Fruit fly (Drosophila melanogaster) whole organism, adult: Measurements from ENCODE around the gene CG31778.

Experiments
- CG12768 ChIP-seq: fragments of 200-800 bp; sonication (Bioruptor generic); optimal IDR thresholded peaks from 2 replicates; lab custom pipeline; 2017; ENCODE audit warnings: missing biosample characterization, missing genetic modification characterization, mild to moderate bottlenecking, moderate library complexity, missing genetic modification reagents
- CG5204 ChIP-seq: fragments of 200-800 bp; sonication (Bioruptor generic); optimal IDR thresholded peaks from 2 replicates; lab custom pipeline; 2016; ENCODE audit warnings: missing biosample characterization, missing genetic modification characterization
- Clk ChIP-seq: fragments of 200-800 bp; sonication (Bioruptor generic); optimal IDR thresholded peaks from 2 replicates; lab custom pipeline; 2017; ENCODE audit warnings: missing biosample characterization, missing genetic modification characterization
- Mnt ChIP-seq: fragments of 200-800 bp; sonication (Bioruptor generic); optimal IDR thresholded peaks from 2 replicates; lab custom pipeline; 2016; ENCODE audit warnings: missing biosample characterization, mild to moderate bottlenecking, missing genetic modification characterization
- cic ChIP-seq: fragments of 200-800 bp; sonication (Bioruptor generic); optimal IDR thresholded peaks from 2 replicates; lab custom pipeline; 2017; ENCODE audit warnings: missing biosample characterization, mild to moderate bottlenecking, missing genetic modification characterization, moderate library complexity
- tj ChIP-seq: fragments of 200-800 bp; sonication (Bioruptor generic); optimal IDR thresholded peaks from 3 replicates; lab custom pipeline; 2017; ENCODE audit warnings: missing biosample characterization, mild to moderate bottlenecking, missing genetic modification characterization, moderate library complexity

DNA sequence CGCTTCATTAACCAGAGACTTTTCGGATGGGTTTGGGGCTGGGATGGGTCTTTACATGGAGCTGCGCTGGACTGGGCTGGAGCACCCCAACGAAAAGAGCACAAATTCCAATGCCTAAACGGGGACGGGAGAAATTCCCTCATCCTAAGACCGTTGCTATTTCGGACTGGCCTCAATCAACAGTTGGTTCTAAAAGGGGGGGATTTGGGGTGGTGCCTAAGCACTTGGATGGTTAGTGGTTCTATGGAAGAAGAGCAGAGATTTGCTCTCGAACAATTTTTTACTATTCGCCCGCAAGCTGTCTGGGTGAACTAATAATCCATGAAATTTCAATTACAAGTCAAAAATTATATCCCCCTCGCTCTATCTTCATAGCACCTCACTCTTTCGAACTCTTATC lies 24.3 kb upstream of the CG31778 start:
- TF ChIP-seq Mnt (GFP tag; lab: Kevin White, UChicago) (no peak), CG12768 (GFP tag; lab: Kevin White, UChicago) (no peak), cic (GFP tag; lab: Kevin White, UChicago) (no peak), tj (GFP tag; lab: Kevin White, UChicago) (no peak), Clk (GFP tag; lab: Kevin White, UChicago) (no peak), CG5204 (GFP tag; lab: Kevin White, UChicago) (no peak)
